Worm (Caenorhabditis elegans) whole organism, mixed stage, embryonic: ENCODE results near the gene gst-13.

Source experiments
- M03D4.4 ChIP-seq: sonication (generic microtip); optimal IDR thresholded peaks from 2 replicates; lab custom pipeline; 2017; ENCODE audit warnings: mild to moderate bottlenecking, missing genetic modification characterization, missing compliant biosample characterization
- bed-3 ChIP-seq: fragments of 200-800 bp; sonication (Bioruptor generic); optimal IDR thresholded peaks from 3 replicates; lab custom pipeline; 2018; ENCODE audit warnings: mild to moderate bottlenecking, missing genetic modification characterization, moderate library complexity, missing compliant biosample characterization
- blmp-1 ChIP-seq: fragments of 150-350 bp; optimal IDR thresholded peaks from 2 replicates; lab custom pipeline; 2014; ENCODE audit warnings: missing biosample characterization, missing genetic modification characterization
- ceh-43 ChIP-seq: fragments of 200-800 bp; sonication (Bioruptor generic); optimal IDR thresholded peaks from 2 replicates; lab custom pipeline; 2018; ENCODE audit warnings: mild to moderate bottlenecking, missing genetic modification characterization, moderate library complexity, missing compliant biosample characterization
- ceh-83 ChIP-seq: fragments of 200-800 bp; sonication (Bioruptor generic); optimal IDR thresholded peaks from 2 replicates; lab custom pipeline; 2018; ENCODE audit warnings: mild to moderate bottlenecking, missing genetic modification characterization, missing compliant biosample characterization
- cnd-1 ChIP-seq: fragments of 200-800 bp; sonication (Bioruptor generic); optimal IDR thresholded peaks from 2 replicates; lab custom pipeline; 2018; ENCODE audit warnings: mild to moderate bottlenecking, missing genetic modification characterization, missing compliant biosample characterization
- drap-1 ChIP-seq: fragments of 200-800 bp; sonication (Bioruptor generic); optimal IDR thresholded peaks from 3 replicates; lab custom pipeline; 2018; ENCODE audit warnings: mild to moderate bottlenecking, missing genetic modification characterization, missing compliant biosample characterization
- elt-1 ChIP-seq: sonication (generic microtip); optimal IDR thresholded peaks from 2 replicates; lab custom pipeline; 2017; ENCODE audit warnings: missing genetic modification characterization, mild to moderate bottlenecking, missing compliant biosample characterization, antibody characterized with exemption, moderate library complexity, borderline replicate concordance; ENCODE audit not compliant: insufficient read depth
- elt-3 ChIP-seq: fragments of 150-350 bp; optimal IDR thresholded peaks from 2 replicates; lab custom pipeline; 2014; ENCODE audit warnings: missing biosample characterization, missing genetic modification characterization
- ham-2 ChIP-seq: fragments of 200-800 bp; sonication (Bioruptor generic); optimal IDR thresholded peaks from 2 replicates; lab custom pipeline; 2018; ENCODE audit warnings: mild to moderate bottlenecking, missing genetic modification characterization, missing compliant biosample characterization
- hlh-1 ChIP-seq: fragments of 150-350 bp; optimal IDR thresholded peaks from 2 replicates; lab custom pipeline; 2014; ENCODE audit warnings: missing biosample characterization, missing genetic modification reagents, missing genetic modification characterization
- lin-13 ChIP-seq: fragments of 150-350 bp; optimal IDR thresholded peaks from 2 replicates; lab custom pipeline; 2014; ENCODE audit warnings: missing biosample characterization, missing genetic modification characterization
- lin-32 ChIP-seq: fragments of 200-800 bp; sonication (Bioruptor generic); optimal IDR thresholded peaks from 2 replicates; lab custom pipeline; 2018; ENCODE audit warnings: mild to moderate bottlenecking, missing genetic modification characterization, missing compliant biosample characterization
- mep-1 ChIP-seq: fragments of 150-350 bp; optimal IDR thresholded peaks from 2 replicates; lab custom pipeline; 2017; ENCODE audit warnings: missing biosample characterization, missing genetic modification reagents, missing genetic modification characterization, inconsistent platforms
- mls-2 ChIP-seq: sonication (generic microtip); optimal IDR thresholded peaks from 2 replicates; lab custom pipeline; 2016; ENCODE audit warnings: mild to moderate bottlenecking, missing genetic modification characterization, moderate library complexity, missing compliant biosample characterization
- nhr-12 ChIP-seq: fragments of 150-350 bp; optimal IDR thresholded peaks from 2 replicates; lab custom pipeline; 2014; ENCODE audit warnings: missing biosample characterization, missing genetic modification characterization
- nhr-2 ChIP-seq: fragments of 150-350 bp; optimal IDR thresholded peaks from 2 replicates; lab custom pipeline; 2014; ENCODE audit warnings: missing biosample characterization, missing genetic modification characterization
- nhr-237 ChIP-seq: fragments of 150-350 bp; optimal IDR thresholded peaks from 2 replicates; lab custom pipeline; 2014; ENCODE audit warnings: missing biosample characterization, missing genetic modification characterization
- nhr-28 ChIP-seq: fragments of 150-350 bp; optimal IDR thresholded peaks from 2 replicates; lab custom pipeline; 2014; ENCODE audit warnings: missing biosample characterization, missing genetic modification characterization
- pha-4 ChIP-seq: fragments of 150-350 bp; optimal IDR thresholded peaks from 2 replicates; lab custom pipeline; 2018; ENCODE audit warnings: missing biosample characterization, missing genetic modification reagents, missing genetic modification characterization
- sem-2 ChIP-seq: fragments of 200-800 bp; sonication (Bioruptor generic); optimal IDR thresholded peaks from 2 replicates; lab custom pipeline; 2018; ENCODE audit warnings: mild to moderate bottlenecking, missing genetic modification characterization, missing compliant biosample characterization
- snpc-4 ChIP-seq: fragments of 150-350 bp; optimal IDR thresholded peaks from 2 replicates; lab custom pipeline; 2014; ENCODE audit warnings: missing biosample characterization, missing genetic modification characterization
- sptf-1 ChIP-seq: sonication (generic microtip); optimal IDR thresholded peaks from 2 replicates; lab custom pipeline; 2017; ENCODE audit warnings: mild to moderate bottlenecking, missing genetic modification characterization, moderate library complexity, missing compliant biosample characterization
- tbx-8 ChIP-seq: fragments of 200-800 bp; sonication (Bioruptor generic); optimal IDR thresholded peaks from 2 replicates; lab custom pipeline; 2018; ENCODE audit warnings: mild to moderate bottlenecking, missing genetic modification characterization, moderate library complexity, missing compliant biosample characterization
- unc-120 ChIP-seq: sonication (generic microtip); optimal IDR thresholded peaks from 2 replicates; lab custom pipeline; 2017; ENCODE audit warnings: missing genetic modification characterization, missing compliant biosample characterization; ENCODE audit not compliant: poor library complexity, severe bottlenecking
- unc-39 ChIP-seq: fragments of 150-350 bp; optimal IDR thresholded peaks from 2 replicates; lab custom pipeline; 2014; ENCODE audit warnings: missing biosample characterization, missing genetic modification characterization
- unc-62 ChIP-seq: fragments of 150-350 bp; optimal IDR thresholded peaks from 2 replicates; lab custom pipeline; 2014; ENCODE audit warnings: missing biosample characterization, missing genetic modification reagents, missing genetic modification characterization
- zip-8 ChIP-seq: fragments of 150-350 bp; optimal IDR thresholded peaks from 2 replicates; lab custom pipeline; 2014; ENCODE audit warnings: missing biosample characterization, missing genetic modification characterization
- ztf-11 ChIP-seq: fragments of 150-350 bp; optimal IDR thresholded peaks from 2 replicates; lab custom pipeline; 2014; ENCODE audit warnings: missing biosample characterization, missing genetic modification characterization

gst-13 gene

DNA sequence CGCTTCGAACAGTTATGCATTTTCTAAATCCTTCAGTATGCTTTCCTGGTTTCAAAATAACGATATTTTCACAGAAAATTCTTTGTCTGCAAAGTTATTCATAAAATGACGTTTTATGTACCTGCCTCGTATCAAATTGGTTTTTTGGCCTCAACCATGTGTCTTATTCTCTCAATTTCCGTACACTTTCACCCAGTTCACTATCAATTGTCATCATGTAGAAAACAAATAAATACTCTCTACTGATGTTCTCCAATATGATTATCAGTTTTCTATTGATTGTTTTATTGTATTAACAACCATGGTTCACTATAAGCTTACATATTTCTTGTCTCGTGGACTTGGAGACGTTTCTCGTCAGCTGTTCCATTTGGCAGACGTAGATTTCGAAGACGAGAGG, at the start of gene gst-13:
Gene gst-13 (plus strand): TSS at position 218 of the 400 bp plus-strand sequence.
- TF ChIP-seq elt-1 (tag; lab: Kevin White, UChicago) (no peak), blmp-1 (tag; lab: Kevin White, UChicago) (no peak), unc-120 (tag; lab: Kevin White, UChicago) (no peak), zip-8 (tag; lab: Kevin White, UChicago) (no peak), mls-2 (tag; lab: Kevin White, UChicago) (no peak)

DNA sequence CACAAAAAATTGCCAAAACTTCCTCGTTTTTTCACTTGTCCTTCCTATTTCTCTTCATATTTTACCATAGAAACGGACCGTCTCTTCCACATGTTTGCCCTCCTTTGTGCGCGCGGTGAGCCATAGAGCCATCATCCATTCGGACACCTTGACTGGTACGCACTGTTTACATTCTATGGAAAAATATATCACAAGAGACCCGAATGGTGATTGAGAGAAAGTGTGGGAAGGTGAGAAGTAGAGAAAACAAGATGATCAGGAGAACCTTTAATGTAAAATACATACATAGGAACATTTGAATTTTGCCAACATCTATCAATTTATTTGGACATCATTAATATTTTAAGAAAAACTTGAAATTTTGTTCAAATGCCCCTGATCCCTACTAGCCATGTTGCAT, 45.3 kb upstream of the gst-13 start:
- TF ChIP-seq lin-32 (GFP tag; lab: Kevin White, UChicago), result no peak
- TF ChIP-seq nhr-12 (tag; lab: Kevin White, UChicago), result no peak
- no peak for TF ChIP-seq nhr-237 (tag; lab: Kevin White, UChicago)
- peak; percentile 53 for TF ChIP-seq pha-4 (tag; lab: Kevin White, UChicago)

ce11 chrII:9188380-9188779, 42.9 kb upstream of the gst-13 start, which contains the start of gene sym-2:
TSS of gene sym-2 (minus strand) at chrII:9188480.
- TF ChIP-seq nhr-28 (no peak), cnd-1 (no peak), ceh-83 (GFP tag; lab: Kevin White, UChicago) (no peak), unc-120 (tag; lab: Kevin White, UChicago) (no peak), ceh-43 (no peak), mls-2 (tag; lab: Kevin White, UChicago) (no peak), bed-3 (GFP tag; lab: Kevin White, UChicago) (no peak), pha-4 (tag; lab: Kevin White, UChicago) (no peak), unc-39 (tag; lab: Kevin White, UChicago) (no peak), sem-2 (GFP tag; lab: Kevin White, UChicago) (no peak), nhr-12 (tag; lab: Kevin White, UChicago) (no peak), sptf-1 (tag; lab: Kevin White, UChicago) (no peak)

DNA sequence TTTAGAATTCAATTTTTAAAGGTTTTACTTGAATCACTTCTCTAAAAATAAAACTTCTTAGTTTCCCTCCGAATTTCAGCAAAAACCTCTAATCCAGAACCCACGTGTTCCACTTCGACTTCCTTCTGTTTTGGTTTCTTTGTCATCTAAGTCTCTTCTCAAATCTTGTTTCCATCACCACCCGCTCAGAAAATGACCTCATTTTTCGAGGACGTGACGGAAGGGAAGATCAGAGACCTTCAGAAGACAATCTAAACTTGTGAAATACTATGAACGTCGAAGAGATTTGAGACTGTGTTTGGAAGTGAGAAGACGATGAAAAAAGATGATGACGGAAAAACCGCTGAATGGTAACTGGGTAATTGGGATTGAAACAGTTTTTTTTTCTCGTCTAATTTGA, 41.6 kb upstream of the gst-13 start:
- no peak for TF ChIP-seq bed-3 (GFP tag; lab: Kevin White, UChicago)
- TF ChIP-seq lin-13 (tag; lab: Kevin White, UChicago), result no peak
- no peak for TF ChIP-seq hlh-1
- TF ChIP-seq nhr-2, result no peak
- no peak for TF ChIP-seq ceh-83 (GFP tag; lab: Kevin White, UChicago)
- no peak for TF ChIP-seq elt-3
- no peak for TF ChIP-seq mls-2 (tag; lab: Kevin White, UChicago)
- TF ChIP-seq ham-2 (GFP tag; lab: Kevin White, UChicago), result no peak
- TF ChIP-seq blmp-1 (tag; lab: Kevin White, UChicago), result no peak

DNA sequence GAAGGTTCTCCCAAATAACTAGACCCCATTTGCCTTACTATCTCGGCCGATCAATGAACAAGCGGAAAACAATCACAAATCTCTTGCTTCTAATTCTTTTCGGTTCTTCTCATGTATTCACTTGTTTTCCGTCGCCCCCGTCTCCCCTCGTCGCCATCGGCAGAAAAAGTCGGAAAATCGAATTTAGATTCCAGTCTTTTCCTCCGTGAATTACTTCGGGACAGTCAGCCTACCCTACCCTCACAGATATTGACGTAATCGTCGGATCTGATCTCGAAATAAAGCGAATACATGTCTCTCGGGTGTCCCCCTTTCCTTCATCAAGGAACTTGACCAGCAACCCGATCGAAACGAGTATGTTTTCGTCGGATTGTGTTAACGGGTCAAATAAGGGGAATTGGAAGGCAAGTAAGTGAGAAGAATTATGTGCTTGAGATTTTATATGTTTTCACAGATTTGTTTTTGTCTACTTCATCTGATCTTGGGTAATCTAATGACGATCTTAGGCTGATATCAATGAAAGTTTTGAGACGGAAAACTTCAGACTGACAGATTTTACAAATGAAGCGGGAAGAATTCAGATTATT, 40.7 kb upstream of the gst-13 start:
- TF ChIP-seq sem-2 (GFP tag; lab: Kevin White, UChicago) (no peak), mls-2 (tag; lab: Kevin White, UChicago) (no peak), ztf-11 (no peak), snpc-4 (no peak), elt-1 (tag; lab: Kevin White, UChicago) (peak; percentile 71), drap-1 (GFP tag; lab: Kevin White, UChicago) (no peak), ham-2 (GFP tag; lab: Kevin White, UChicago) (peak; percentile 31), lin-13 (tag; lab: Kevin White, UChicago) (no peak), hlh-1 (no peak), nhr-28 (no peak), M03D4.4 (tag; lab: Kevin White, UChicago) (no peak), tbx-8 (GFP tag; lab: Kevin White, UChicago) (no peak), unc-39 (tag; lab: Kevin White, UChicago) (no peak), ceh-43 (no peak), mep-1 (tag; lab: Kevin White, UChicago) (no peak), nhr-237 (tag; lab: Kevin White, UChicago) (no peak)

- TF ChIP-seq unc-62, result no peak
- TF ChIP-seq nhr-28, result no peak
These were observed 37.1 kb upstream of the gst-13 start, which contains the start of gene twk-4 for ce11 chrII:9194195-9194594. TSS of gene twk-4 (minus strand) at chrII:9194295.
